Fruit fly (Drosophila melanogaster) whole organism, adult: Measurements from ENCODE around the gene Amun.

ENCODE experiments used
- CG12768 ChIP-seq: fragments of 200-800 bp; sonication (Bioruptor generic); optimal IDR thresholded peaks from 2 replicates; lab custom pipeline; 2017; ENCODE audit warnings: missing biosample characterization, missing genetic modification characterization, mild to moderate bottlenecking, moderate library complexity, missing genetic modification reagents
- CG14711 ChIP-seq: fragments of 200-800 bp; sonication (Bioruptor generic); optimal IDR thresholded peaks from 2 replicates; lab custom pipeline; 2018; ENCODE audit warnings: missing biosample characterization, mild to moderate bottlenecking, missing genetic modification characterization, moderate library complexity
- CG1620 ChIP-seq: fragments of 200-800 bp; sonication (Bioruptor generic); optimal IDR thresholded peaks from 2 replicates; lab custom pipeline; 2016; ENCODE audit warnings: missing biosample characterization, missing genetic modification characterization
- CG33017 ChIP-seq: fragments of 200-800 bp; sonication (Bioruptor generic); optimal IDR thresholded peaks from 2 replicates; lab custom pipeline; 2018; ENCODE audit warnings: missing biosample characterization, mild to moderate bottlenecking, missing genetic modification characterization, moderate library complexity
- CG5204 ChIP-seq: fragments of 200-800 bp; sonication (Bioruptor generic); optimal IDR thresholded peaks from 2 replicates; lab custom pipeline; 2016; ENCODE audit warnings: missing biosample characterization, missing genetic modification characterization
- Clk ChIP-seq: fragments of 200-800 bp; sonication (Bioruptor generic); optimal IDR thresholded peaks from 2 replicates; lab custom pipeline; 2017; ENCODE audit warnings: missing biosample characterization, missing genetic modification characterization
- Crg-1 ChIP-seq: fragments of 200-800 bp; sonication (Bioruptor generic); optimal IDR thresholded peaks from 2 replicates; lab custom pipeline; 2016; ENCODE audit warnings: missing biosample characterization, missing genetic modification characterization
- Hr96 ChIP-seq: fragments of 200-800 bp; sonication (Bioruptor generic); optimal IDR thresholded peaks from 2 replicates; lab custom pipeline; 2016; ENCODE audit warnings: missing biosample characterization, missing genetic modification characterization
- kay ChIP-seq: fragments of 200-800 bp; sonication (Bioruptor generic); peaks from one replicate; lab custom pipeline; 2016; ENCODE audit warnings: missing biosample characterization, missing genetic modification characterization, borderline replicate concordance
- ovo ChIP-seq: fragments of 200-800 bp; sonication (Bioruptor generic); optimal IDR thresholded peaks from 2 replicates; lab custom pipeline; 2016; ENCODE audit warnings: missing biosample characterization, missing genetic modification characterization

DNA sequence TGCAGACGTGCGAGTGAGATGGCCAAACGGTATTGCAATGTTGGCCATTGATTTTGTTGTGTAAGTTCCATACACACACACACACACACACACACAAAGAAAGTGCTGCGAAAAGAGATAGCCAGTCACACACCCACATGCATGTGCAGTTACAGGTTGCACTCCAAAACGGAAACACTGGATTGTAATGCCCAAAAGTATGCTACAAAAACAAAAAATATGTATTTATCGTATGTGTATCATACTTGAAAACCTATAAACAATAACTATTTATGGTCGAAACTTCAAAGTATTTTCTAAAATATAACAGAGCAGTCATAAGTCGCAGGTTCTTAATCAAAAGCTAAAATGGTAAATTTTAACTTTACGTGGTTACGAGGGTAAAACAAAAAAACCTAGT, 14.6 kb upstream of the Amun start:
- TF ChIP-seq ovo (GFP tag; lab: Kevin White, UChicago) (no peak), Hr96 (GFP tag; lab: Kevin White, UChicago) (peak; percentile 35), CG5204 (GFP tag; lab: Kevin White, UChicago) (peak; percentile 57), kay (no peak), CG1620 (GFP tag; lab: Kevin White, UChicago) (no peak), CG12768 (GFP tag; lab: Kevin White, UChicago) (peak; percentile 38), CG14711 (no peak), Clk (GFP tag; lab: Kevin White, UChicago) (no peak), Crg-1 (no peak), CG33017 (tag; lab: Kevin White, UChicago) (no peak)
